Worm (Caenorhabditis elegans): ENCODE results near the gene stt-3.

stt-3 gene

DNA sequence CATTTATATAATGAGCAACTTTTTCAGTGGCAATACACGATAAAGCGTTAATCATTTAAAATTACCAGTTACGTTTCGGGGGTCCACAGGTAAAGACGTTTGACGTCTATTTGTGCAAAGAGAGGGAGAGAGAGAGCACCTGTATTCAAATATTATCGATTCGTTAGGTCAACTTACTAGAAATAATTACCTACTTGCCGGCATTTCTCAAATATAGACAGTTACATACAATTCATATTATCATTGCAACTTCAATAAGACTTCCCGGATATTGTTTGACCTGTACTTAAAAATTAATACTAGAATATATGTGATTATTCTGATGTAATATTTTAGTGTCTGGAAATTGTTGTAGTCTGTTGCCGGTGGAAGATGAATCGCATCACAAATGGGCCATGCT lies 37.5 kb downstream of the stt-3 start, which contains the start of gene gadr-3:
Gene gadr-3 (minus strand): TSS at position 101 of the 400 bp plus-strand sequence.
- no peak for TF ChIP-seq ttx-3 (tag; optimal IDR thresholded peaks at IDR 0.05)
- no peak for TF ChIP-seq ceh-9 (tag; optimal IDR thresholded peaks at IDR 0.05)
- no peak for TF ChIP-seq zip-5 (tag; optimal IDR thresholded peaks at IDR 0.05)
- TF ChIP-seq mec-3 (tag; optimal IDR thresholded peaks at IDR 0.05; ENCODE audit: borderline replicate concordance): no peak
- TF ChIP-seq ztf-16 (tag; optimal IDR thresholded peaks at IDR 0.05): no peak
- no peak for TF ChIP-seq ceh-45 (GFP tag; IDR thresholded peaks at IDR 0.05)
- no peak for TF ChIP-seq ets-4 (tag; optimal IDR thresholded peaks at IDR 0.05)
- TF ChIP-seq dve-1 (tag; optimal IDR thresholded peaks at IDR 0.05): no peak
- TF ChIP-seq pha-4 (tag; optimal IDR thresholded peaks at IDR 0.05): no peak
- TF ChIP-seq fkh-10 (GFP tag; optimal IDR thresholded peaks at IDR 0.05): no peak
- TF ChIP-seq rnt-1 (tag; optimal IDR thresholded peaks at IDR 0.05): no peak
- no peak for TF ChIP-seq Y22D7AL.16 (tag; optimal IDR thresholded peaks at IDR 0.05)
- TF ChIP-seq ama-1 (optimal IDR thresholded peaks at IDR 0.05): no peak
- TF ChIP-seq lin-11 (tag; optimal IDR thresholded peaks at IDR 0.05): no peak

- TF ChIP-seq ttx-3 (tag; optimal IDR thresholded peaks at IDR 0.05): no peak
- TF ChIP-seq ceh-22 (tag; optimal IDR thresholded peaks at IDR 0.05): no peak
- TF ChIP-seq syd-9 (tag; optimal IDR thresholded peaks at IDR 0.05): no peak
- no peak for TF ChIP-seq mec-3 (tag; optimal IDR thresholded peaks at IDR 0.05; ENCODE audit: borderline replicate concordance)
- TF ChIP-seq ref-2 (tag; optimal IDR thresholded peaks at IDR 0.05): no peak
- no peak for TF ChIP-seq pat-9 (tag; optimal IDR thresholded peaks at IDR 0.05)
- no peak for TF ChIP-seq che-1 (tag; optimal IDR thresholded peaks at IDR 0.05)
- no peak for TF ChIP-seq hlh-8 (tag; optimal IDR thresholded peaks at IDR 0.05)
- TF ChIP-seq sdc-2 (tag; optimal IDR thresholded peaks at IDR 0.05): no peak
- no peak for TF ChIP-seq T23F11.4 (GFP tag; optimal IDR thresholded peaks at IDR 0.05)
Observed at ce11 chrIII:6287195-6287594, 38.8 kb downstream of the stt-3 start, which contains the start of gene F47D12.6. Gene F47D12.6, minus strand, starts transcription at chrIII:6287295.

DNA sequence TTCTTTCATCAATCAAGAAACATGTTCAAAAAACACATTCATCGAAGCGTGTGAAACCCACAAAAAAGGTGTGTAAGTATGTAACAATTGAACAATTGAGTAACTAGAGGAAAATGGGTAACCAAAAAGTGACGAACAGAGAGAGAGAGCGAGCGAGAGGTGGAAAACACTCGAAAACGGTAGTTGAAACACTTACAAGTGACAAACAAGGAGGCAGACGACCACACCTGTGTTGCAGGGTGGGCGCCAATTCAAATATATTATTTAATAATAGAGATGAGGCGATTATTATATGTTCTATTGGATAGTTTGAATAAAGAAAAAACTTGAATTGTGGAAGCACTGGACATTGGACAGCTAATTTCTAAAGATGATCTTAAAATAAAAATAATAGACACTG lies 40.9 kb downstream of the stt-3 start:
- TF ChIP-seq ceh-30 (tag; optimal IDR thresholded peaks at IDR 0.05): no peak
- no peak for TF ChIP-seq npax-4 (tag; optimal IDR thresholded peaks at IDR 0.05)
- no peak for TF ChIP-seq hlh-15 (tag; optimal IDR thresholded peaks at IDR 0.05)
- TF ChIP-seq ztf-16 (tag; optimal IDR thresholded peaks at IDR 0.05): no peak
- TF ChIP-seq K09A11.1 (tag; optimal IDR thresholded peaks at IDR 0.05; ENCODE audit: insufficient read depth): no peak
- TF ChIP-seq unc-55 (GFP tag; optimal IDR thresholded peaks at IDR 0.05): no peak
- TF ChIP-seq dve-1 (tag; optimal IDR thresholded peaks at IDR 0.05): no peak
- TF ChIP-seq K02D7.2 (tag; optimal IDR thresholded peaks at IDR 0.05): no peak
- TF ChIP-seq ceh-9 (tag; optimal IDR thresholded peaks at IDR 0.05): no peak
- TF ChIP-seq lin-11 (tag; optimal IDR thresholded peaks at IDR 0.05): no peak
- no peak for TF ChIP-seq ceh-24 (tag; optimal IDR thresholded peaks at IDR 0.05)
- no peak for TF ChIP-seq C38D4.7 (GFP tag; optimal IDR thresholded peaks at IDR 0.05)
- TF ChIP-seq ceh-2 (tag; optimal IDR thresholded peaks at IDR 0.05): no peak
- TF ChIP-seq lim-6 (tag; optimal IDR thresholded peaks at IDR 0.05): no peak
- no peak for TF ChIP-seq fax-1 (tag; optimal IDR thresholded peaks at IDR 0.05)
- no peak for TF ChIP-seq pha-4 (tag; optimal IDR thresholded peaks at IDR 0.05)
- no peak for TF ChIP-seq dmd-4 (tag; optimal IDR thresholded peaks at IDR 0.05; ENCODE audit: borderline replicate concordance)
- no peak for TF ChIP-seq unc-86 (tag; optimal IDR thresholded peaks at IDR 0.05)
- no peak for TF ChIP-seq ceh-48 (tag; optimal IDR thresholded peaks at IDR 0.05)

DNA sequence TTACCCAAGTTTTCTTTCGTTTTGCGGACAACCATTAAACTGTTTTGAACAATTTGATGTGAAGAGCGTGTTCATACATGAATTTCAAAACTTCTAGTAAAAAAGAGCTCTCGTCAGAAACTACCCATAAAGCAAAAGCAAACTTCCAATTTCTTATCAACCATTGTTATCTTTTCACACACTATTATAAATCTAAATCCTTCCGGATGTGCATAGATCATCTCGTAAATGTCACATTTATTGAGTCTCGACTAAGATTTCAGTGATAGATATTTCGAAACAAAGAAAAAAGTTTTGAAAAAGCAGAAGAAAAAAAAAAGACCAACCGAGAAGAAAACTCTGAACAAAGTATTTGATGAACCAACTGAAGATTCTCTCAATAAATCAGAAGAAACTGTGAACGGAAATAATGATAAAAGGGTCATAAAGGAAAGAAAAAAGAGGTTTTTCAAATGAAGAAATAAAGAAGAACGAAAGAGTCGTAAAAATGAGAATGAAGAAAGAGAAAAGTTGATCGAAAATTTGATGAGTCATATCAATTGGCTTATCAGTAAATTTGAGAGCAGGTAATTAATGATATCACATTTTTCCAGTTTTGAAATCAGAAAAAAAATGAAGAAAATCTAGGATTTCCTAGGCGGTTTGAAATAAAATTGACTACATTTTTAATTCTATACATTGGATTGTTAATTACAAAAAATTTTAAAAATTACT lies 42.2 kb downstream of the stt-3 start:
- TF ChIP-seq dve-1 (tag; optimal IDR thresholded peaks at IDR 0.05) (no peak), nfya-1 (tag; optimal IDR thresholded peaks at IDR 0.05) (no peak), ceh-45 (GFP tag; IDR thresholded peaks at IDR 0.05) (no peak), C08G9.2 (tag; optimal IDR thresholded peaks at IDR 0.05) (no peak)
